Fruit fly (Drosophila melanogaster): Measurements from ENCODE around the gene Abp1.
A peak's percentile ranks its signal among the peaks of the same experiment; 100 is the strongest.

Gene Abp1

DNA sequence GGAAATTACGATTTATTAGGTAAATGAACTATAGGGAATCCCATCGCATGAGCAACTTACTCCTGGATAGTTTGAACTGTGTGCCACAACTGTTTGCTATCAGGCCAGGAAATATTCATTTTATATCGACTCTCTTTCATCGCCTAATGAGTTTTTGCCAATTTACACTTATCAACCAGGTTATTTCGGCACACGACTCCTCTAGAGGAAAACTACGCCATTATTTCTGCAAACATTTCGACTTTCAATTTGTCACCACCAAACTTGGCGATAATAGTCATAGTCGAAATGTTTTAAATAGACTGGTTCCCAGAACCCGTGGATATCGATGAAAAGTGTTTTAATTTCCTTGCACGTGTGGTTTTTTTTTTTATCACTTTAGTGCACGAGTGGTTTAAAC is 49.0 kb downstream of the Abp1 start, which contains the start of gene CG10154:
CG10154 (minus strand) TSS at position 101 of the 400 bp plus-strand sequence.
- TF ChIP-seq CG7368 (GFP tag; optimal IDR thresholded peaks at IDR 0.05) (no peak), CG1621 (tag; optimal IDR thresholded peaks at IDR 0.05) (no peak), CG6854 (GFP tag; optimal IDR thresholded peaks at IDR 0.05) (no peak), CG3032 (tag; optimal IDR thresholded peaks at IDR 0.05) (no peak), Hr39 (GFP tag; optimal IDR thresholded peaks at IDR 0.05) (no peak), salr (GFP tag; optimal IDR thresholded peaks at IDR 0.05) (no peak), CG6808 (GFP tag; optimal IDR thresholded peaks at IDR 0.05) (no peak), eg (GFP tag; IDR thresholded peaks at IDR 0.05) (no peak), Ets21C (GFP tag; optimal IDR thresholded peaks at IDR 0.05) (no peak), topi (GFP tag; optimal IDR thresholded peaks at IDR 0.05) (no peak), CG6276 (GFP tag; optimal IDR thresholded peaks at IDR 0.05) (no peak)

DNA sequence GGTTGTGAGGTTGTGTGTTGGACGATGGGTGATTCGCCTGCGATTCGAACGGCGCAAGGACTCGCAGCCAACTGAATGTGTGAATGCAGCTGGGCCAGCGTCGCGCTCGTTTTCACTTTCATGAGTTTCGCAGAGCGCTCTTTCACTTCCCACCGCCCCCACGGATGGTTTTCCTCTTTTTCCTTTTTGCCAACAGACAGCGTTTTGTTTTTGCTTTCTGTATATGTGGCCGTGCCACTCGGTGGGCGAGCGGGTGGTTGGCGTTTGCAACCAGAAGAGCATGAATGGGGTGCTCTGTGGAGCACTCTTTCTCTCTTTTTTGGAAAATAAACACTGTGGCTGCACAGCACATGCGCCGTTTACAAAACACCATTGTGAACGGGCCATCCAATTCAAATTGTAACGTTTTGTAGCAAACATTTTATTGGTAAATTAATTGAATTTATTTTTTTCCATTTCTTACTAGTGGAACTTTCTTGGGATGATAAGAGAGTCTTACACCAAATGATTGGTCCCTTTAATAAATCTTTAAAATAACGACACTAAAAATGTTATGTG is 50.8 kb downstream of the Abp1 start, which contains the start of gene CG10713:
CG10713 (minus strand) TSS at position 60 of the 558 bp plus-strand sequence.
- peak; percentile 47 for TF ChIP-seq Lpt (GFP tag; optimal IDR thresholded peaks at IDR 0.05)
- TF ChIP-seq achi (GFP tag; optimal IDR thresholded peaks at IDR 0.05) = no peak
- no peak for TF ChIP-seq OdsH (GFP tag; optimal IDR thresholded peaks at IDR 0.05)
- no peak for TF ChIP-seq Hr39 (GFP tag; optimal IDR thresholded peaks at IDR 0.05)
- peak; percentile 65 for TF ChIP-seq CG16779 (tag; optimal IDR thresholded peaks at IDR 0.05)
- no peak for TF ChIP-seq Eip75B (GFP tag; optimal IDR thresholded peaks at IDR 0.05)
- TF ChIP-seq dsx (GFP tag; optimal IDR thresholded peaks at IDR 0.05; ENCODE audit: poor library complexity, severe bottlenecking) = no peak
- TF ChIP-seq Smox (GFP tag; optimal IDR thresholded peaks at IDR 0.05) = no peak
- TF ChIP-seq CG8632 (GFP tag; optimal IDR thresholded peaks at IDR 0.05) = no peak
- TF ChIP-seq eg (GFP tag; IDR thresholded peaks at IDR 0.05) = peak; percentile 87
- peak; percentile 28 for TF ChIP-seq dac (GFP tag; optimal IDR thresholded peaks at IDR 0.05)
- TF ChIP-seq net (GFP tag; optimal IDR thresholded peaks at IDR 0.05) = peak; percentile 29
- peak; percentile 76 for TF ChIP-seq CG6276 (GFP tag; optimal IDR thresholded peaks at IDR 0.05)
- peak; percentile 53 for TF ChIP-seq Ets96B (tag; optimal IDR thresholded peaks at IDR 0.05)
- TF ChIP-seq esn (GFP tag; optimal IDR thresholded peaks at IDR 0.05) = no peak
- TF ChIP-seq Met (GFP tag; optimal IDR thresholded peaks at IDR 0.05) = no peak
- TF ChIP-seq Gug (GFP tag; IDR thresholded peaks at IDR 0.05) = peak; percentile 21; the same call in 1 of the 2 replicates
- no peak for TF ChIP-seq Sox15 (GFP tag; optimal IDR thresholded peaks at IDR 0.05)
- peak; percentile 35 for TF ChIP-seq Eip78C (GFP tag)
- peak; percentile 0 for TF ChIP-seq topi (GFP tag; optimal IDR thresholded peaks at IDR 0.05)
- no peak for TF ChIP-seq Hr38 (GFP tag; optimal IDR thresholded peaks at IDR 0.05)
- peak; percentile 44 for TF ChIP-seq CG7368 (GFP tag; optimal IDR thresholded peaks at IDR 0.05)
- peak; percentile 2 for TF ChIP-seq Sox102F (GFP tag; optimal IDR thresholded peaks at IDR 0.05)
- peak; percentile 40 for TF ChIP-seq CG3919 (GFP tag; optimal IDR thresholded peaks at IDR 0.05)
- TF ChIP-seq CG6163 (GFP tag; IDR thresholded peaks at IDR 0.05) = peak; percentile 79
- peak; percentile 44 for TF ChIP-seq CG1621 (tag; optimal IDR thresholded peaks at IDR 0.05)
- no peak for TF ChIP-seq CG11902 (GFP tag; optimal IDR thresholded peaks at IDR 0.05)
- TF ChIP-seq CG15336 (GFP tag; IDR thresholded peaks at IDR 0.05) = peak; percentile 69
- TF ChIP-seq CG34406 (GFP tag; optimal IDR thresholded peaks at IDR 0.05) = no peak
- TF ChIP-seq Sox14 (GFP tag; optimal IDR thresholded peaks at IDR 0.05) = peak; percentile 13
- TF ChIP-seq CG6792 (GFP tag; optimal IDR thresholded peaks at IDR 0.05) = no peak
- TF ChIP-seq fd59A (GFP tag; optimal IDR thresholded peaks at IDR 0.05) = no peak
- TF ChIP-seq CG6854 (GFP tag; optimal IDR thresholded peaks at IDR 0.05) = peak; percentile 12
- no peak for TF ChIP-seq fkh (GFP tag; optimal IDR thresholded peaks at IDR 0.05)
- no peak for TF ChIP-seq CG10631 (GFP tag; optimal IDR thresholded peaks at IDR 0.05)
- no peak for TF ChIP-seq acj6 (GFP tag; optimal IDR thresholded peaks at IDR 0.05)
- no peak for TF ChIP-seq Ets21C (GFP tag; optimal IDR thresholded peaks at IDR 0.05)
- TF ChIP-seq Blimp-1 (GFP tag; optimal IDR thresholded peaks at IDR 0.05) = no peak
- TF ChIP-seq ss (GFP tag; optimal IDR thresholded peaks at IDR 0.05) = peak; percentile 45 to 68
- TF ChIP-seq Eip93F (GFP tag; optimal IDR thresholded peaks at IDR 0.05) = no peak
- peak; percentile 28 for TF ChIP-seq CG3032 (tag; optimal IDR thresholded peaks at IDR 0.05)
- TF ChIP-seq svp (GFP tag) = no peak
- no peak for TF ChIP-seq lz (GFP tag; optimal IDR thresholded peaks at IDR 0.05)
- TF ChIP-seq vri (GFP tag; optimal IDR thresholded peaks at IDR 0.05) = no peak
- TF ChIP-seq CG6808 (GFP tag; optimal IDR thresholded peaks at IDR 0.05) = peak; percentile 62
- TF ChIP-seq CG10669 (GFP tag; optimal IDR thresholded peaks at IDR 0.05) = peak; percentile 60
- TF ChIP-seq spab (GFP tag; optimal IDR thresholded peaks at IDR 0.05) = peak; percentile 41
